Worm (Caenorhabditis elegans) whole organism, L2 larva: Measurements from ENCODE around the gene dkc-1.

Experiments used
- R02D3.7 ChIP-seq: fragments of 150-350 bp; optimal IDR thresholded peaks from 2 replicates; lab custom pipeline; 2014; ENCODE audit warnings: missing biosample characterization, missing genetic modification characterization
- ceh-82 ChIP-seq: fragments of 150-350 bp; optimal IDR thresholded peaks from 2 replicates; lab custom pipeline; 2014; ENCODE audit warnings: missing biosample characterization, missing genetic modification characterization
- egl-27 ChIP-seq: sonication (generic microtip); optimal IDR thresholded peaks from 3 replicates; lab custom pipeline; 2017; ENCODE audit warnings: missing biosample characterization, missing genetic modification reagents, missing genetic modification characterization
- elt-1 ChIP-seq: fragments of 150-350 bp; optimal IDR thresholded peaks from 2 replicates; lab custom pipeline; 2014; ENCODE audit warnings: missing biosample characterization, missing genetic modification characterization
- elt-3 ChIP-seq: sonication (generic microtip); optimal IDR thresholded peaks from 2 replicates; lab custom pipeline; 2017; ENCODE audit warnings: missing biosample characterization, missing genetic modification characterization
- lsy-2 ChIP-seq, 2 experiments: fragments of 150-350 bp in 1 of 2; sonication (generic microtip) in 1 of 2; optimal IDR thresholded peaks; 2 replicates each; lab custom pipeline; 2014 to 2017; ENCODE audit warnings: missing biosample characterization in 2 of 2, missing genetic modification characterization in 2 of 2
- nhr-10 ChIP-seq: sonication (generic microtip); optimal IDR thresholded peaks from 2 replicates; lab custom pipeline; 2017; ENCODE audit warnings: missing biosample characterization, missing genetic modification characterization
- unc-39 ChIP-seq: fragments of 150-350 bp; optimal IDR thresholded peaks from 2 replicates; lab custom pipeline; 2014; ENCODE audit warnings: missing biosample characterization, missing genetic modification characterization
- unc-62 ChIP-seq: fragments of 150-350 bp; optimal IDR thresholded peaks from 2 replicates; lab custom pipeline; 2014; ENCODE audit warnings: missing biosample characterization, missing genetic modification reagents, missing genetic modification characterization
- ztf-4 ChIP-seq: fragments of 150-350 bp; optimal IDR thresholded peaks from 2 replicates; lab custom pipeline; 2014; ENCODE audit warnings: missing biosample characterization, missing genetic modification characterization

- TF ChIP-seq elt-1 (tag; lab: Kevin White, UChicago), result no peak
- no peak for TF ChIP-seq egl-27 (tag; lab: Kevin White, UChicago)
- TF ChIP-seq unc-62 (GFP tag; lab: Kevin White, UChicago), result no peak
- no peak for TF ChIP-seq elt-3 (tag; lab: Kevin White, UChicago)
- TF ChIP-seq ztf-4 (tag; lab: Kevin White, UChicago), result no peak
- TF ChIP-seq nhr-10 (tag; lab: Kevin White, UChicago), result no peak
- TF ChIP-seq unc-39, result no peak
- TF ChIP-seq ceh-82 (tag; lab: Kevin White, UChicago), result no peak
- TF ChIP-seq lsy-2 (tag; optimal IDR thresholded peaks at IDR 0.05; lab: Kevin White, UChicago), result no peak
- TF ChIP-seq R02D3.7 (tag; lab: Kevin White, UChicago), result no peak
Measured at ce11 chrIII:10738081-10738480, 10.1 kb upstream of the dkc-1 start.
